Worm (Caenorhabditis elegans) whole organism, L1 larva: ENCODE data around the gene fbxa-38.

ENCODE experiments used
- ama-1 ChIP-seq: fragments of 150-350 bp; optimal IDR thresholded peaks from 2 replicates; lab custom pipeline; 2014
- ces-1 ChIP-seq: fragments of 150-350 bp; optimal IDR thresholded peaks from 2 replicates; lab custom pipeline; 2014; ENCODE audit warnings: missing biosample characterization, missing genetic modification reagents, missing genetic modification characterization
- elt-2 ChIP-seq: sonication (generic microtip); optimal IDR thresholded peaks from 2 replicates; lab custom pipeline; 2016; ENCODE audit warnings: missing genetic modification characterization, mild to moderate bottlenecking, inconsistent platforms, missing compliant biosample characterization, missing genetic modification reagents
- elt-3 ChIP-seq, 6 experiments: fragments of 150-350 bp in 1 of 6; sonication (generic microtip); optimal IDR thresholded peaks; 2 replicates each; lab custom pipeline; 2017 to 2018; ENCODE audit warnings: missing biosample characterization in 6 of 6, missing genetic modification characterization in 6 of 6, inconsistent platforms in 1 of 6
- nhr-237 ChIP-seq: fragments of 150-350 bp; optimal IDR thresholded peaks from 2 replicates; lab custom pipeline; 2014; ENCODE audit warnings: missing biosample characterization, missing genetic modification characterization
- snpc-4 ChIP-seq: fragments of 150-350 bp; optimal IDR thresholded peaks from 2 replicates; lab custom pipeline; 2014; ENCODE audit warnings: missing biosample characterization, missing genetic modification characterization
- sox-4 ChIP-seq: sonication (generic microtip); optimal IDR thresholded peaks from 2 replicates; lab custom pipeline; 2016; ENCODE audit warnings: missing genetic modification characterization, missing compliant biosample characterization
- sup-37 ChIP-seq: fragments of 200-800 bp; sonication (Bioruptor generic); optimal IDR thresholded peaks from 2 replicates; lab custom pipeline; 2018; ENCODE audit warnings: mild to moderate bottlenecking, missing genetic modification characterization, missing compliant biosample characterization
- swsn-7 ChIP-seq: sonication (generic microtip); optimal IDR thresholded peaks from 2 replicates; lab custom pipeline; 2016; ENCODE audit warnings: missing genetic modification characterization, missing compliant biosample characterization
- xbp-1 ChIP-seq: sonication (generic microtip); optimal IDR thresholded peaks from 2 replicates; lab custom pipeline; 2016; ENCODE audit warnings: missing genetic modification characterization, missing compliant biosample characterization
- zag-1 ChIP-seq: fragments of 150-350 bp; optimal IDR thresholded peaks from 2 replicates; lab custom pipeline; 2014; ENCODE audit warnings: missing biosample characterization, missing genetic modification characterization

ce11 chrIII:2259329-2259728, 34.9 kb downstream of the fbxa-38 start:
- TF ChIP-seq swsn-7 (tag; lab: Kevin White, UChicago) (no peak), sup-37 (no peak), elt-2 (tag; lab: Kevin White, UChicago) (no peak), sox-4 (no peak), nhr-237 (tag; lab: Kevin White, UChicago) (no peak), ama-1 (lab: Kevin White, UChicago) (no peak), xbp-1 (tag; lab: Kevin White, UChicago) (no peak), zag-1 (no peak), elt-3 (tag; optimal IDR thresholded peaks at IDR 0.05; lab: Kevin White, UChicago) (no peak), ces-1 (no peak), snpc-4 (tag; lab: Kevin White, UChicago) (no peak)
